Fruit fly (Drosophila melanogaster) whole organism, embryonic: Measurements from ENCODE around the gene CG33791.

Experiments used
- Antp ChIP-seq: fragments of 200-800 bp; sonication (Bioruptor generic); optimal IDR thresholded peaks from 3 replicates; lab custom pipeline; 2016; ENCODE audit warnings: missing biosample characterization, missing genetic modification characterization
- CG10321 ChIP-seq: fragments of 200-800 bp; sonication (Bioruptor generic); IDR thresholded peaks from 2 replicates; pipeline ENCODE4 v1.3.6; 2022; ENCODE audit warnings: missing biosample characterization, missing genetic modification characterization
- CG11093 ChIP-seq: fragments of 200-800 bp; sonication (Bioruptor generic); IDR thresholded peaks from 3 replicates; pipeline ENCODE4 v1.3.6; 2022; ENCODE audit warnings: missing biosample characterization, missing genetic modification characterization
- CG11456 ChIP-seq: fragments of 200-800 bp; sonication (Bioruptor generic); IDR thresholded peaks from 3 replicates; pipeline ENCODE4 v1.3.6; 2022; ENCODE audit warnings: missing biosample characterization, missing genetic modification characterization
- CG11504 ChIP-seq: fragments of 200-800 bp; sonication (Bioruptor generic); optimal IDR thresholded peaks from 3 replicates; lab custom pipeline; 2019; ENCODE audit warnings: missing biosample characterization, mild to moderate bottlenecking, missing genetic modification characterization, moderate library complexity
- CG13287 ChIP-seq: fragments of 200-800 bp; sonication (Bioruptor generic); IDR thresholded peaks from 2 replicates; pipeline ENCODE4 v1.3.6; 2022; ENCODE audit warnings: missing biosample characterization, missing genetic modification characterization; ENCODE audit not compliant: partially characterized antibody
- CG1647 ChIP-seq: fragments of 200-800 bp; sonication (Bioruptor generic); optimal IDR thresholded peaks from 3 replicates; lab custom pipeline; 2016; ENCODE audit warnings: missing biosample characterization, missing genetic modification characterization
- CG17186 ChIP-seq: fragments of 200-800 bp; sonication (Bioruptor generic); optimal IDR thresholded peaks from 3 replicates; lab custom pipeline; 2017; ENCODE audit warnings: missing biosample characterization, missing genetic modification reagents, missing genetic modification characterization
- CG17385 ChIP-seq: fragments of 200-800 bp; sonication (Bioruptor generic); optimal IDR thresholded peaks from 3 replicates; lab custom pipeline; 2018; ENCODE audit warnings: missing biosample characterization, mild to moderate bottlenecking, missing genetic modification characterization
- CG17802 ChIP-seq: fragments of 200-800 bp; sonication (Bioruptor generic); optimal IDR thresholded peaks from 2 replicates; lab custom pipeline; 2018; ENCODE audit warnings: missing biosample characterization, mild to moderate bottlenecking, missing genetic modification characterization, moderate library complexity
- CG17912 ChIP-seq: fragments of 200-800 bp; sonication (Bioruptor generic); optimal IDR thresholded peaks from 2 replicates; lab custom pipeline; 2018; ENCODE audit warnings: missing biosample characterization, mild to moderate bottlenecking, missing genetic modification characterization
- CG18599 ChIP-seq: fragments of 200-800 bp; sonication (Bioruptor generic); optimal IDR thresholded peaks from 3 replicates; lab custom pipeline; 2017; ENCODE audit warnings: missing biosample characterization, missing genetic modification characterization, mild to moderate bottlenecking, moderate library complexity, missing genetic modification reagents
- CG30431 ChIP-seq: fragments of 200-800 bp; sonication (Bioruptor generic); optimal IDR thresholded peaks from 2 replicates; lab custom pipeline; 2017; ENCODE audit warnings: missing biosample characterization, missing genetic modification characterization
- CG6765 ChIP-seq: fragments of 200-800 bp; sonication (Bioruptor generic); optimal IDR thresholded peaks from 3 replicates; lab custom pipeline; 2017; ENCODE audit warnings: missing biosample characterization, mild to moderate bottlenecking, missing genetic modification characterization
- CG7372 ChIP-seq: fragments of 200-800 bp; sonication (Bioruptor generic); IDR thresholded peaks from 2 replicates; pipeline ENCODE4 v1.3.6; 2022; ENCODE audit warnings: missing biosample characterization, missing genetic modification characterization
- CG9932 ChIP-seq: fragments of 200-800 bp; sonication (Bioruptor generic); IDR thresholded peaks from 2 replicates; pipeline ENCODE4 v1.3.6; 2022; ENCODE audit warnings: missing biosample characterization, missing genetic modification characterization
- Dfd ChIP-seq, 2 experiments: fragments of >200 bp; optimal IDR thresholded peaks; 2 replicates each; lab custom pipeline; 2017; ENCODE audit warnings: missing biosample characterization in 2 of 2, missing genetic modification characterization in 2 of 2
- GATAe ChIP-seq: fragments of 200-800 bp; sonication (Bioruptor generic); conservative IDR thresholded peaks from 2 replicates; pipeline ENCODE4 v1.3.6; 2022; ENCODE audit warnings: missing biosample characterization, missing genetic modification characterization
- Hmr ChIP-seq: fragments of 200-800 bp; sonication (Bioruptor generic); optimal IDR thresholded peaks from 3 replicates; lab custom pipeline; 2017; ENCODE audit warnings: mild to moderate bottlenecking, missing biosample characterization, missing genetic modification reagents, missing genetic modification characterization
- Jarid2 ChIP-seq: fragments of 200-800 bp; sonication (Bioruptor generic); optimal IDR thresholded peaks from 3 replicates; lab custom pipeline; 2017; ENCODE audit warnings: mild to moderate bottlenecking, missing biosample characterization, missing genetic modification reagents, missing genetic modification characterization
- Lpt ChIP-seq: fragments of >200 bp; optimal IDR thresholded peaks from 2 replicates; lab custom pipeline; 2018; ENCODE audit warnings: missing biosample characterization, missing genetic modification characterization
- NFAT ChIP-seq: fragments of 200-800 bp; sonication (Bioruptor generic); IDR thresholded peaks from 2 replicates; pipeline ENCODE4 v1.3.6; 2022; ENCODE audit warnings: missing biosample characterization, missing genetic modification characterization
- NfI ChIP-seq: fragments of 200-800 bp; sonication (Bioruptor generic); optimal IDR thresholded peaks from 3 replicates; lab custom pipeline; 2018; ENCODE audit warnings: missing biosample characterization, mild to moderate bottlenecking, missing genetic modification characterization, moderate library complexity
- Ptx1 ChIP-seq: fragments of 200-800 bp; sonication (Bioruptor generic); IDR thresholded peaks from 2 replicates; pipeline ENCODE4 v1.3.6; 2022; ENCODE audit warnings: missing biosample characterization, missing genetic modification characterization
- Sin3A ChIP-seq: fragments of >200 bp; optimal IDR thresholded peaks from 2 replicates; lab custom pipeline; 2018
- Stat92E ChIP-seq, 3 experiments: fragments of >200 bp in 2 of 3; fragments of 200-800 bp in 1 of 3; sonication (Bioruptor generic) in 1 of 3; optimal IDR thresholded peaks; 2 replicates each; lab custom pipeline; 2017 to 2019; ENCODE audit warnings: missing biosample characterization in 3 of 3, missing genetic modification characterization in 3 of 3, mild to moderate bottlenecking in 1 of 3, moderate library complexity in 1 of 3
- Usf ChIP-seq: fragments of 200-800 bp; sonication (Bioruptor generic); optimal IDR thresholded peaks from 2 replicates; lab custom pipeline; 2017; ENCODE audit warnings: missing genotype, missing biosample characterization, missing genetic modification characterization
- ab ChIP-seq: fragments of 200-800 bp; sonication (Bioruptor generic); optimal IDR thresholded peaks from 2 replicates; lab custom pipeline; 2016; ENCODE audit warnings: missing biosample characterization, missing genetic modification characterization
- bab2 ChIP-seq: fragments of 200-800 bp; sonication (Bioruptor generic); optimal IDR thresholded peaks from 2 replicates; lab custom pipeline; 2016; ENCODE audit warnings: missing biosample characterization, missing genetic modification characterization
- chinmo ChIP-seq: fragments of 200-800 bp; sonication (Bioruptor generic); IDR thresholded peaks from 4 replicates; pipeline ENCODE4 v1.3.6; 2022; ENCODE audit warnings: missing biosample characterization, missing genetic modification characterization; ENCODE audit not compliant: partially characterized antibody
- crc ChIP-seq: fragments of 200-800 bp; sonication (Bioruptor generic); optimal IDR thresholded peaks from 2 replicates; lab custom pipeline; 2016; ENCODE audit warnings: missing biosample characterization, missing genetic modification characterization
- crp ChIP-seq, 2 experiments: fragments of 200-800 bp; sonication (Bioruptor generic); optimal IDR thresholded peaks; 2 replicates in 1 of 2; 3 replicates in 1 of 2; lab custom pipeline; 2017; ENCODE audit warnings: missing biosample characterization in 2 of 2, missing genetic modification characterization in 2 of 2, mild to moderate bottlenecking in 1 of 2, moderate library complexity in 1 of 2
- lov ChIP-seq, 2 experiments: fragments of 200-800 bp in 1 of 2; fragments of >200 bp in 1 of 2; sonication (Bioruptor generic) in 1 of 2; IDR thresholded peaks in 1 of 2; optimal IDR thresholded peaks in 1 of 2; 2 replicates in 1 of 2; 3 replicates in 1 of 2; pipeline versions ENCODE4 v1.3.6 to Lab custom; 2017 to 2022; ENCODE audit warnings: missing biosample characterization in 1 of 2, missing genetic modification characterization in 1 of 2
- nerfin-2 ChIP-seq: fragments of 200-800 bp; sonication (Bioruptor generic); IDR thresholded peaks from 2 replicates; pipeline ENCODE4 v1.3.6; 2022; ENCODE audit warnings: missing biosample characterization, missing genetic modification characterization; ENCODE audit not compliant: partially characterized antibody
- oc ChIP-seq: fragments of 200-800 bp; sonication (Bioruptor generic); optimal IDR thresholded peaks from 2 replicates; lab custom pipeline; 2018; ENCODE audit warnings: missing biosample characterization, mild to moderate bottlenecking, missing genetic modification characterization, moderate library complexity
- onecut ChIP-seq: fragments of 200-800 bp; sonication (Bioruptor generic); IDR thresholded peaks from 2 replicates; pipeline ENCODE4 v1.3.6; 2022; ENCODE audit warnings: missing biosample characterization, missing genetic modification characterization
- otp ChIP-seq: fragments of 200-800 bp; sonication (Bioruptor generic); IDR thresholded peaks from 3 replicates; pipeline ENCODE4, ENCODE4 v1.3.6; 2022; ENCODE audit warnings: missing biosample characterization, missing genetic modification characterization
- p53 ChIP-seq: fragments of 200-800 bp; sonication (Bioruptor generic); optimal IDR thresholded peaks from 2 replicates; lab custom pipeline; 2016; ENCODE audit warnings: missing biosample characterization, missing genetic modification characterization
- pb ChIP-seq: fragments of 200-800 bp; sonication (Bioruptor generic); optimal IDR thresholded peaks from 3 replicates; lab custom pipeline; 2016; ENCODE audit warnings: missing biosample characterization, missing genetic modification characterization
- pho ChIP-seq: fragments of 200-800 bp; sonication (Bioruptor generic); optimal IDR thresholded peaks from 2 replicates; lab custom pipeline; 2016; ENCODE audit warnings: missing biosample characterization, missing genetic modification characterization
- pita ChIP-seq: fragments of 200-800 bp; sonication (Bioruptor generic); optimal IDR thresholded peaks from 2 replicates; lab custom pipeline; 2017; ENCODE audit warnings: missing biosample characterization, mild to moderate bottlenecking, missing genetic modification characterization
- prd ChIP-seq, 3 experiments: fragments of >200 bp in 2 of 3; fragments of 200-800 bp in 1 of 3; sonication (Bioruptor generic) in 1 of 3; optimal IDR thresholded peaks in 2 of 3; IDR thresholded peaks in 1 of 3; 2 replicates in 2 of 3; 3 replicates in 1 of 3; pipeline versions ENCODE4 v1.3.6 to Lab custom; 2017 to 2022; ENCODE audit warnings: missing biosample characterization in 1 of 3, missing genetic modification characterization in 1 of 3
- pum ChIP-seq: fragments of 200-800 bp; sonication (Bioruptor generic); optimal IDR thresholded peaks from 2 replicates; lab custom pipeline; 2016; ENCODE audit warnings: missing biosample characterization, missing genetic modification characterization
- seq ChIP-seq: fragments of 200-800 bp; sonication (Bioruptor generic); IDR thresholded peaks from 2 replicates; pipeline ENCODE4 v1.3.6; 2022; ENCODE audit warnings: missing biosample characterization, missing genetic modification characterization
- sima ChIP-seq: fragments of 200-800 bp; sonication (Bioruptor generic); optimal IDR thresholded peaks from 2 replicates; lab custom pipeline; 2016; ENCODE audit warnings: missing biosample characterization, missing genetic modification characterization
- slp2 ChIP-seq: fragments of 200-800 bp; sonication (Bioruptor generic); optimal IDR thresholded peaks from 2 replicates; lab custom pipeline; 2016; ENCODE audit warnings: missing biosample characterization, missing genetic modification characterization
- wor ChIP-seq: fragments of 200-800 bp; sonication (Bioruptor generic); IDR thresholded peaks from 2 replicates; pipeline ENCODE4 v1.3.6; 2022; ENCODE audit warnings: missing biosample characterization, missing genetic modification characterization
- yki ChIP-seq: fragments of >200 bp; optimal IDR thresholded peaks from 3 replicates; lab custom pipeline; 2018
- zfh1 ChIP-seq: fragments of 200-800 bp; sonication (Bioruptor generic); IDR thresholded peaks from 3 replicates; pipeline ENCODE4 v1.3.6; 2022; ENCODE audit warnings: missing biosample characterization, missing genetic modification characterization

The CG33791 gene

dm6 chr3L:1558178-1558788 lies 44.5 kb upstream of the CG33791 start, which contains the start of the genes Pex10 and CG12099 (continued):
- TF ChIP-seq otp (peak; percentile 82), CG13287 (GFP tag; lab: Robert Waterston, UW) (peak; percentile 95), crc (no peak), Dfd (GFP tag; optimal IDR thresholded peaks at IDR 0.05; lab: Kevin White, UChicago) (no peak), CG18599 (peak; percentile 89), CG17186 (GFP tag; lab: Kevin White, UChicago) (peak; percentile 86), pho (peak; percentile 58), Hmr (GFP tag; lab: Kevin White, UChicago) (peak; percentile 89), CG9932 (GFP tag; lab: Robert Waterston, UW) (peak; percentile 98), CG30431 (GFP tag; lab: Kevin White, UChicago) (peak; percentile 76), GATAe (GFP tag; lab: Robert Waterston, UW) (peak; percentile 91), Ptx1 (peak; percentile 95), crp (GFP tag; optimal IDR thresholded peaks at IDR 0.05; lab: Kevin White, UChicago) (peak; percentile 87 to 98), pb (GFP tag; lab: Kevin White, UChicago) (no peak), Antp (GFP tag; lab: Kevin White, UChicago) (peak; percentile 62), CG11093 (GFP tag; lab: Robert Waterston, UW) (peak; percentile 78; the same call in 2 of the 3 replicates), prd (optimal IDR thresholded peaks at IDR 0.05; lab: Kevin White, UChicago) (no peak), prd (GFP tag; IDR thresholded peaks at IDR 0.05; lab: Robert Waterston, UW) (peak; percentile 96), Jarid2 (GFP tag; lab: Kevin White, UChicago) (peak; percentile 61), wor (GFP tag; lab: Robert Waterston, UW) (peak; percentile 78), NfI (GFP tag; lab: Kevin White, UChicago) (peak; percentile 90), CG11504 (tag; lab: Kevin White, UChicago) (no peak), Lpt (GFP tag; lab: Kevin White, UChicago) (no peak), Sin3A (lab: Kevin White, UChicago) (peak; percentile 87), Stat92E (GFP tag; optimal IDR thresholded peaks at IDR 0.05; lab: Kevin White, UChicago) (peak in 1 of 3 experiments; percentile 56), CG7372 (GFP tag; lab: Robert Waterston, UW) (peak; percentile 91), p53 (GFP tag; lab: Kevin White, UChicago) (peak; percentile 36), Usf (peak; percentile 79), CG10321 (GFP tag; lab: Robert Waterston, UW) (0 out of 2 replicates have a peak, but pooled peaks have one; percentile 48), sima (GFP tag; lab: Kevin White, UChicago) (no peak), CG11456 (GFP tag; lab: Robert Waterston, UW) (peak; percentile 93), lov (optimal IDR thresholded peaks at IDR 0.05; lab: Kevin White, UChicago) (no peak), lov (GFP tag; IDR thresholded peaks at IDR 0.05; lab: Robert Waterston, UW) (peak; percentile 87), oc (tag; lab: Kevin White, UChicago) (no peak), nerfin-2 (GFP tag; lab: Robert Waterston, UW) (peak; percentile 80), CG6765 (GFP tag; lab: Kevin White, UChicago) (peak; percentile 50), yki (no peak), slp2 (peak; percentile 0), chinmo (GFP tag; lab: Robert Waterston, UW) (peak; percentile 45; the same call in 1 of the 4 replicates), onecut (GFP tag; lab: Robert Waterston, UW) (peak; percentile 75), bab2 (peak; percentile 69), seq (GFP tag; lab: Robert Waterston, UW) (peak; percentile 72; the same call in 1 of the 2 replicates), CG17912 (GFP tag; lab: Kevin White, UChicago) (peak; percentile 46), zfh1 (GFP tag; lab: Robert Waterston, UW) (peak; percentile 88), ab (peak; percentile 24), CG17385 (GFP tag; lab: Kevin White, UChicago) (peak; percentile 76), pum (GFP tag; lab: Kevin White, UChicago) (peak; percentile 67), CG17802 (tag; lab: Kevin White, UChicago) (peak; percentile 45), pita (GFP tag; lab: Kevin White, UChicago) (no peak), CG1647 (GFP tag; lab: Kevin White, UChicago) (peak; percentile 79), NFAT (peak; percentile 93)
